Fruit fly (Drosophila melanogaster) whole organism, embryonic: ENCODE data around the gene CG44001.

Source experiments
- Asciz ChIP-seq: fragments of 200-800 bp; sonication (Bioruptor generic); optimal IDR thresholded peaks from 2 replicates; lab custom pipeline; 2017; ENCODE audit warnings: missing biosample characterization, mild to moderate bottlenecking, missing genetic modification characterization, missing genetic modification reagents
- Atf6 ChIP-seq: fragments of 200-800 bp; sonication (Bioruptor generic); IDR thresholded peaks from 2 replicates; pipeline ENCODE4 v1.3.6; 2022; ENCODE audit warnings: missing biosample characterization, missing genetic modification characterization
- BtbVII ChIP-seq: fragments of 200-800 bp; sonication (Bioruptor generic); optimal IDR thresholded peaks from 3 replicates; lab custom pipeline; 2017; ENCODE audit warnings: missing biosample characterization, mild to moderate bottlenecking, missing genetic modification characterization
- CG10274 ChIP-seq: fragments of 200-800 bp; sonication (Bioruptor generic); optimal IDR thresholded peaks from 3 replicates; lab custom pipeline; 2017; ENCODE audit warnings: missing biosample characterization, mild to moderate bottlenecking, missing genetic modification characterization
- CG11398 ChIP-seq: fragments of 200-800 bp; sonication (Bioruptor generic); optimal IDR thresholded peaks from 2 replicates; lab custom pipeline; 2016; ENCODE audit warnings: missing biosample characterization, missing genetic modification characterization
- CG1233 ChIP-seq: fragments of 200-800 bp; sonication (Bioruptor generic); optimal IDR thresholded peaks from 4 replicates; lab custom pipeline; 2018; ENCODE audit warnings: missing biosample characterization, mild to moderate bottlenecking, missing genetic modification characterization
- CG13123 ChIP-seq: fragments of 200-800 bp; sonication (Bioruptor generic); optimal IDR thresholded peaks from 2 replicates; lab custom pipeline; 2016; ENCODE audit warnings: missing biosample characterization, missing genetic modification characterization
- CG13296 ChIP-seq: fragments of 200-800 bp; sonication (Bioruptor generic); optimal IDR thresholded peaks from 3 replicates; lab custom pipeline; 2018; ENCODE audit warnings: missing biosample characterization, mild to moderate bottlenecking, missing genetic modification characterization
- CG14441 ChIP-seq: fragments of 200-800 bp; sonication (Bioruptor generic); IDR thresholded peaks from 2 replicates; pipeline ENCODE4 v1.3.6; 2022; ENCODE audit warnings: missing biosample characterization, missing genetic modification characterization
- CG15479 ChIP-seq: fragments of 200-800 bp; sonication (Bioruptor generic); optimal IDR thresholded peaks from 3 replicates; lab custom pipeline; 2019; ENCODE audit warnings: missing biosample characterization, mild to moderate bottlenecking, missing genetic modification characterization, moderate library complexity
- CG2678 ChIP-seq: fragments of 200-800 bp; sonication (Bioruptor generic); optimal IDR thresholded peaks from 3 replicates; lab custom pipeline; 2019; ENCODE audit warnings: missing biosample characterization, mild to moderate bottlenecking, missing genetic modification characterization, moderate library complexity
- CG31365 ChIP-seq: fragments of 200-800 bp; sonication (Bioruptor generic); optimal IDR thresholded peaks from 2 replicates; lab custom pipeline; 2018; ENCODE audit warnings: missing biosample characterization, mild to moderate bottlenecking, missing genetic modification characterization
- CG4617 ChIP-seq: fragments of 200-800 bp; sonication (Bioruptor generic); optimal IDR thresholded peaks from 3 replicates; lab custom pipeline; 2016; ENCODE audit warnings: missing biosample characterization, missing genetic modification characterization, borderline replicate concordance
- CG4730 ChIP-seq: fragments of 200-800 bp; sonication (Bioruptor generic); IDR thresholded peaks from 2 replicates; pipeline ENCODE4 v1.3.6; 2022; ENCODE audit warnings: missing biosample characterization, missing genetic modification characterization
- CG4820 ChIP-seq: fragments of 200-800 bp; sonication (Bioruptor generic); optimal IDR thresholded peaks from 3 replicates; lab custom pipeline; 2016; ENCODE audit warnings: missing biosample characterization, missing genetic modification characterization
- CG5245 ChIP-seq: fragments of 200-800 bp; sonication (Bioruptor generic); optimal IDR thresholded peaks from 3 replicates; lab custom pipeline; 2016; ENCODE audit warnings: missing biosample characterization, missing genetic modification characterization
- CG6683 ChIP-seq: fragments of 200-800 bp; sonication (Bioruptor generic); optimal IDR thresholded peaks from 2 replicates; lab custom pipeline; 2017; ENCODE audit warnings: missing biosample characterization, mild to moderate bottlenecking, missing genetic modification characterization, missing genetic modification reagents
- CG7372 ChIP-seq: fragments of 200-800 bp; sonication (Bioruptor generic); IDR thresholded peaks from 2 replicates; pipeline ENCODE4 v1.3.6; 2022; ENCODE audit warnings: missing biosample characterization, missing genetic modification characterization
- CG7556 ChIP-seq: fragments of 200-800 bp; sonication (Bioruptor generic); optimal IDR thresholded peaks from 2 replicates; lab custom pipeline; 2017; ENCODE audit warnings: missing biosample characterization, mild to moderate bottlenecking, missing genetic modification characterization
- CG9727 ChIP-seq: fragments of 200-800 bp; sonication (Bioruptor generic); optimal IDR thresholded peaks from 3 replicates; lab custom pipeline; 2017; ENCODE audit warnings: missing biosample characterization, mild to moderate bottlenecking, missing genetic modification characterization
- CG9932 ChIP-seq: fragments of 200-800 bp; sonication (Bioruptor generic); IDR thresholded peaks from 2 replicates; pipeline ENCODE4 v1.3.6; 2022; ENCODE audit warnings: missing biosample characterization, missing genetic modification characterization
- CoRest ChIP-seq: fragments of 200-800 bp; sonication (Bioruptor generic); optimal IDR thresholded peaks from 3 replicates; lab custom pipeline; 2018; ENCODE audit warnings: missing biosample characterization, mild to moderate bottlenecking, missing genetic modification characterization, moderate library complexity
- D19B ChIP-seq: fragments of 200-800 bp; sonication (Bioruptor generic); optimal IDR thresholded peaks from 2 replicates; lab custom pipeline; 2017; ENCODE audit warnings: missing biosample characterization, mild to moderate bottlenecking, missing genetic modification characterization
- Elba2 ChIP-seq: fragments of 200-800 bp; sonication (Bioruptor generic); optimal IDR thresholded peaks from 3 replicates; lab custom pipeline; 2016; ENCODE audit warnings: missing biosample characterization, missing genetic modification characterization
- Fer1 ChIP-seq: fragments of 200-800 bp; sonication (Bioruptor generic); optimal IDR thresholded peaks from 2 replicates; lab custom pipeline; 2017; ENCODE audit warnings: missing biosample characterization, mild to moderate bottlenecking, missing genetic modification characterization
- Fer3 ChIP-seq: fragments of 200-800 bp; sonication (Bioruptor generic); optimal IDR thresholded peaks from 2 replicates; lab custom pipeline; 2018; ENCODE audit warnings: missing biosample characterization, mild to moderate bottlenecking, missing genetic modification characterization, moderate library complexity
- Hr78 ChIP-seq, 2 experiments: fragments of 200-800 bp in 1 of 2; fragments of >200 bp in 1 of 2; sonication (Bioruptor generic) in 1 of 2; optimal IDR thresholded peaks; 2 replicates each; lab custom pipeline; 2017 to 2019; ENCODE audit warnings: missing biosample characterization in 2 of 2, missing genetic modification characterization in 2 of 2, mild to moderate bottlenecking in 1 of 2, moderate library complexity in 1 of 2
- NfI ChIP-seq: fragments of 200-800 bp; sonication (Bioruptor generic); optimal IDR thresholded peaks from 3 replicates; lab custom pipeline; 2018; ENCODE audit warnings: missing biosample characterization, mild to moderate bottlenecking, missing genetic modification characterization, moderate library complexity
- Spps ChIP-seq: fragments of 200-800 bp; sonication (Bioruptor generic); optimal IDR thresholded peaks from 2 replicates; lab custom pipeline; 2018; ENCODE audit warnings: missing biosample characterization, mild to moderate bottlenecking, missing genetic modification characterization
- TFAM ChIP-seq: fragments of 200-800 bp; sonication (Bioruptor generic); optimal IDR thresholded peaks from 2 replicates; lab custom pipeline; 2017; ENCODE audit warnings: missing biosample characterization, missing genetic modification characterization, inconsistent platforms
- Taf1 ChIP-seq: fragments of 200-800 bp; sonication (Bioruptor generic); IDR thresholded peaks from 2 replicates; pipeline ENCODE4 v1.3.6; 2022; ENCODE audit warnings: missing biosample characterization, missing genetic modification characterization
- bsh ChIP-seq, 2 experiments: fragments of 200-800 bp; sonication (Bioruptor generic); optimal IDR thresholded peaks; 2 replicates each; lab custom pipeline; 2017 to 2018; ENCODE audit warnings: mild to moderate bottlenecking in 2 of 2, missing biosample characterization in 2 of 2, missing genetic modification characterization in 2 of 2, moderate library complexity in 1 of 2
- cg ChIP-seq: fragments of 200-800 bp; sonication (Bioruptor generic); optimal IDR thresholded peaks from 3 replicates; lab custom pipeline; 2019; ENCODE audit warnings: missing biosample characterization, mild to moderate bottlenecking, missing genetic modification characterization, moderate library complexity
- chif ChIP-seq, 2 experiments: fragments of 200-800 bp; sonication (Bioruptor generic); optimal IDR thresholded peaks; 3 replicates each; lab custom pipeline; 2016; ENCODE audit warnings: missing biosample characterization in 2 of 2, missing genetic modification characterization in 2 of 2
- ci ChIP-seq: fragments of 200-800 bp; sonication (Bioruptor generic); IDR thresholded peaks from 3 replicates; pipeline ENCODE4 v1.3.6; 2022; ENCODE audit warnings: missing biosample characterization, missing genetic modification characterization
- fu2 ChIP-seq: fragments of 200-800 bp; sonication (Bioruptor generic); optimal IDR thresholded peaks from 2 replicates; lab custom pipeline; 2016; ENCODE audit warnings: missing biosample characterization, missing genetic modification characterization
- gsb-n ChIP-seq: fragments of 200-800 bp; sonication (Bioruptor generic); optimal IDR thresholded peaks from 3 replicates; lab custom pipeline; 2018; ENCODE audit warnings: missing biosample characterization, mild to moderate bottlenecking, missing genetic modification characterization
- hbn ChIP-seq: fragments of 200-800 bp; sonication (Bioruptor generic); IDR thresholded peaks from 2 replicates; pipeline ENCODE4 v1.3.6; 2022; ENCODE audit warnings: missing biosample characterization, missing genetic modification characterization; ENCODE audit not compliant: partially characterized antibody
- kah ChIP-seq: fragments of 200-800 bp; sonication (Bioruptor generic); optimal IDR thresholded peaks from 2 replicates; lab custom pipeline; 2018; ENCODE audit warnings: missing biosample characterization, mild to moderate bottlenecking, missing genetic modification characterization
- lilli ChIP-seq: fragments of 200-800 bp; sonication (Bioruptor generic); optimal IDR thresholded peaks from 3 replicates; lab custom pipeline; 2016; ENCODE audit warnings: missing biosample characterization, missing genetic modification characterization
- lola ChIP-seq, 3 experiments: fragments of >200 bp in 2 of 3; fragments of 200-800 bp in 1 of 3; sonication (Bioruptor generic) in 1 of 3; optimal IDR thresholded peaks; 2 replicates each; lab custom pipeline; 2017 to 2019; ENCODE audit warnings: missing biosample characterization in 3 of 3, missing genetic modification characterization in 3 of 3, mild to moderate bottlenecking in 1 of 3, moderate library complexity in 1 of 3
- maf-S ChIP-seq: fragments of 200-800 bp; sonication (Bioruptor generic); optimal IDR thresholded peaks from 2 replicates; lab custom pipeline; 2016; ENCODE audit warnings: missing biosample characterization, missing genetic modification characterization
- mirr ChIP-seq: fragments of 200-800 bp; sonication (Bioruptor generic); optimal IDR thresholded peaks from 3 replicates; lab custom pipeline; 2018; ENCODE audit warnings: missing biosample characterization, mild to moderate bottlenecking, missing genetic modification characterization
- nerfin-1 ChIP-seq: fragments of 200-800 bp; sonication (Bioruptor generic); optimal IDR thresholded peaks from 3 replicates; lab custom pipeline; 2019; ENCODE audit warnings: missing biosample characterization, mild to moderate bottlenecking, missing genetic modification characterization, moderate library complexity
- nerfin-2 ChIP-seq: fragments of 200-800 bp; sonication (Bioruptor generic); IDR thresholded peaks from 2 replicates; pipeline ENCODE4 v1.3.6; 2022; ENCODE audit warnings: missing biosample characterization, missing genetic modification characterization; ENCODE audit not compliant: partially characterized antibody
- otp ChIP-seq: fragments of 200-800 bp; sonication (Bioruptor generic); IDR thresholded peaks from 3 replicates; pipeline ENCODE4, ENCODE4 v1.3.6; 2022; ENCODE audit warnings: missing biosample characterization, missing genetic modification characterization
- scrt ChIP-seq: fragments of 200-800 bp; sonication (Bioruptor generic); optimal IDR thresholded peaks from 2 replicates; lab custom pipeline; 2018; ENCODE audit warnings: missing biosample characterization, mild to moderate bottlenecking, missing genetic modification characterization, moderate library complexity
- sim ChIP-seq: fragments of 200-800 bp; sonication (Bioruptor generic); IDR thresholded peaks from 2 replicates; pipeline ENCODE4 v1.3.6; 2022; ENCODE audit warnings: missing biosample characterization, missing genetic modification characterization

The CG44001 gene

dm6 chr2L:5043495-5044146 lies 551 bp downstream of the CG44001 start (continued):
- TF ChIP-seq Spps (tag; lab: Kevin White, UChicago) (no peak), ci (GFP tag; lab: Robert Waterston, UW) (peak; percentile 56), TFAM (GFP tag; lab: Kevin White, UChicago) (no peak), Elba2 (no peak), maf-S (GFP tag; lab: Kevin White, UChicago) (peak; percentile 7), CG1233 (GFP tag; lab: Kevin White, UChicago) (no peak), fu2 (peak; percentile 4), CG5245 (GFP tag; lab: Kevin White, UChicago) (no peak), CG13296 (GFP tag; lab: Kevin White, UChicago) (peak; percentile 7), lilli (GFP tag; lab: Kevin White, UChicago) (peak; percentile 57), Atf6 (GFP tag; lab: Robert Waterston, UW) (peak; percentile 63), lola (GFP tag; optimal IDR thresholded peaks at IDR 0.05; lab: Kevin White, UChicago) (no peak), CG4617 (no peak), otp (GFP tag; lab: Robert Waterston, UW) (peak; percentile 33; the same call in 1 of the 3 replicates), CG9727 (peak; percentile 28), Asciz (GFP tag; lab: Kevin White, UChicago) (peak; percentile 2), Fer3 (tag; lab: Kevin White, UChicago) (peak; percentile 19), chif (GFP tag; optimal IDR thresholded peaks at IDR 0.05; lab: Kevin White, UChicago) (no peak), CG7372 (GFP tag; lab: Robert Waterston, UW) (0 out of 2 replicates have a peak, but pooled peaks have one; percentile 20), sim (GFP tag; lab: Robert Waterston, UW) (no peak; the same call in 1 of the 2 replicates), Fer1 (peak; percentile 17), mirr (GFP tag; lab: Kevin White, UChicago) (no peak), gsb-n (tag; lab: Kevin White, UChicago) (peak; percentile 20), CG15479 (GFP tag; lab: Kevin White, UChicago) (peak; percentile 64), CG2678 (tag; lab: Kevin White, UChicago) (peak; percentile 55), CG31365 (tag; lab: Kevin White, UChicago) (no peak), scrt (GFP tag; lab: Kevin White, UChicago) (peak; percentile 76), CG11398 (no peak), CG4730 (GFP tag; lab: Robert Waterston, UW) (0 out of 2 replicates have a peak, but pooled peaks have one; percentile 19), CG6683 (GFP tag; lab: Kevin White, UChicago) (no peak), CG10274 (GFP tag; lab: Kevin White, UChicago) (no peak), CG4820 (GFP tag; lab: Kevin White, UChicago) (peak; percentile 32), CG14441 (GFP tag; lab: Robert Waterston, UW) (peak; percentile 55), D19B (peak; percentile 10), CG7556 (GFP tag; lab: Kevin White, UChicago) (peak; percentile 4), NfI (peak; percentile 62), BtbVII (GFP tag; lab: Kevin White, UChicago) (peak; percentile 49), Hr78 (GFP tag; optimal IDR thresholded peaks at IDR 0.05; lab: Kevin White, UChicago) (no peak), nerfin-2 (GFP tag; lab: Robert Waterston, UW) (no peak), hbn (GFP tag; lab: Robert Waterston, UW) (no peak), nerfin-1 (tag; lab: Kevin White, UChicago) (peak; percentile 67), CoRest (peak; percentile 52), Taf1 (0 out of 2 replicates have a peak, but pooled peaks have one; percentile 18), kah (GFP tag; lab: Kevin White, UChicago) (no peak), CG13123 (no peak), bsh (GFP tag; optimal IDR thresholded peaks at IDR 0.05; lab: Kevin White, UChicago) (peak; percentile 17 to 33), cg (GFP tag; lab: Kevin White, UChicago) (peak; percentile 87), CG9932 (GFP tag; lab: Robert Waterston, UW) (peak; percentile 61)
